Fruit fly (Drosophila melanogaster): Measurements from ENCODE around the gene mrn.

The mrn gene

dm6 chr3L:15563058-15563850, 17.1 kb downstream of the mrn start, which contains the start of the genes CG7739 and SCCRO (continued):
- TF ChIP-seq Nf-YB (GFP tag; optimal IDR thresholded peaks at IDR 0.05) (peak; percentile 27), Meics (GFP tag; optimal IDR thresholded peaks at IDR 0.05) (no peak), peb (GFP tag; IDR thresholded peaks at IDR 0.05) (no peak), CG17385 (GFP tag; optimal IDR thresholded peaks at IDR 0.05) (peak; percentile 42), Med (GFP tag) (peak; percentile 92), CG3163 (GFP tag; optimal IDR thresholded peaks at IDR 0.05) (no peak), CG11695 (GFP tag; IDR thresholded peaks at IDR 0.05) (peak; percentile 75), tx (GFP tag; optimal IDR thresholded peaks at IDR 0.05) (no peak), Dp (GFP tag; optimal IDR thresholded peaks at IDR 0.05) (peak; percentile 17), E2f1 (GFP tag; IDR thresholded peaks at IDR 0.05) (peak; percentile 80), CG13424 (tag; optimal IDR thresholded peaks at IDR 0.05) (peak; percentile 66), crol (GFP tag; IDR thresholded peaks at IDR 0.05) (no peak), CG8359 (GFP tag; optimal IDR thresholded peaks at IDR 0.05; ENCODE audit: borderline replicate concordance) (no peak), CG18476 (GFP tag; optimal IDR thresholded peaks at IDR 0.05) (peak; percentile 1), tup (GFP tag; optimal IDR thresholded peaks at IDR 0.05) (peak; percentile 24), ewg (GFP tag; optimal IDR thresholded peaks at IDR 0.05) (no peak), eyg (GFP tag; optimal IDR thresholded peaks at IDR 0.05) (no peak), NC2α (GFP tag; optimal IDR thresholded peaks at IDR 0.05) (no peak), GATAe (GFP tag; conservative IDR thresholded peaks at IDR 0.05) (0 out of 2 replicates have a peak, but pooled peaks have one; percentile 10), Gug (GFP tag; IDR thresholded peaks at IDR 0.05) (peak; percentile 68; the same call in 2 of the 4 replicates), CG12104 (GFP tag; optimal IDR thresholded peaks at IDR 0.05) (peak; percentile 1), trem (tag; optimal IDR thresholded peaks at IDR 0.05) (peak; percentile 50), Hsf (GFP tag; optimal IDR thresholded peaks at IDR 0.05) (peak; percentile 0), MBD-R2 (GFP tag; IDR thresholded peaks at IDR 0.05) (peak; percentile 77), CG12769 (tag; optimal IDR thresholded peaks at IDR 0.05) (no peak), CG15514 (GFP tag; optimal IDR thresholded peaks at IDR 0.05) (peak; percentile 71), chn (GFP tag; optimal IDR thresholded peaks at IDR 0.05) (peak; percentile 49), Oaz (GFP tag; IDR thresholded peaks at IDR 0.05) (0 out of 2 replicates have a peak, but pooled peaks have one; percentile 45), nerfin-1 (tag; optimal IDR thresholded peaks at IDR 0.05) (peak; percentile 5), Ets65A (GFP tag) (peak; percentile 92), CG11085 (GFP tag; IDR thresholded peaks at IDR 0.05) (peak; percentile 66), Bgb (GFP tag; IDR thresholded peaks at IDR 0.05; ENCODE audit: partially characterized antibody) (no peak), cwo (GFP tag; optimal IDR thresholded peaks at IDR 0.05) (no peak), otp (GFP tag; IDR thresholded peaks at IDR 0.05) (0 out of 3 replicates have a peak, but pooled peaks have one; percentile 31), ac (GFP tag; optimal IDR thresholded peaks at IDR 0.05) (no peak), lola (GFP tag; optimal IDR thresholded peaks at IDR 0.05) (peak in 1 of 3 experiments; percentile 45), salm (tag; optimal IDR thresholded peaks at IDR 0.05) (no peak), CG32772 (GFP tag; IDR thresholded peaks at IDR 0.05) (peak; percentile 58), CG16813 (GFP tag; IDR thresholded peaks at IDR 0.05; ENCODE audit: partially characterized antibody) (peak; percentile 47; the same call in 2 of the 3 replicates), Camta (GFP tag; optimal IDR thresholded peaks at IDR 0.05) (no peak), CG18599 (GFP tag; optimal IDR thresholded peaks at IDR 0.05) (peak; percentile 35), CG14860 (GFP tag; IDR thresholded peaks at IDR 0.05; ENCODE audit: partially characterized antibody) (0 out of 3 replicates have a peak, but pooled peaks have one; percentile 34), CG15073 (GFP tag; optimal IDR thresholded peaks at IDR 0.05) (peak; percentile 96), CG12219 (GFP tag; optimal IDR thresholded peaks at IDR 0.05) (no peak), vfl (GFP tag; optimal IDR thresholded peaks at IDR 0.05) (peak; percentile 14), CG17829 (tag; optimal IDR thresholded peaks at IDR 0.05) (peak; percentile 71), CG33557 (GFP tag; optimal IDR thresholded peaks at IDR 0.05) (no peak), CG8924 (tag; optimal IDR thresholded peaks at IDR 0.05) (peak; percentile 70)

Measured in whole organism, embryonic.